Worm (Caenorhabditis elegans): ENCODE data around the gene F54B11.10.

ce11 chrX:13621628-13622027 is 39.7 kb downstream of the F54B11.10 start, which contains the start of gene Y12A6A.1:
- TF ChIP-seq F49E8.2 (tag; optimal IDR thresholded peaks at IDR 0.05; ENCODE audit: insufficient read depth) (no peak), snpc-4 (GFP tag; optimal IDR thresholded peaks at IDR 0.05) (no peak), snpc-4 (tag; optimal IDR thresholded peaks at IDR 0.05) (no peak), mes-4 (tag; optimal IDR thresholded peaks at IDR 0.05) (no peak), unc-62 (GFP tag; optimal IDR thresholded peaks at IDR 0.05) (no peak), dox-1 (GFP tag; IDR thresholded peaks at IDR 0.05) (no peak), lsl-1 (GFP tag; optimal IDR thresholded peaks at IDR 0.05) (no peak), dpff-1 (tag; optimal IDR thresholded peaks at IDR 0.05) (no peak), pha-4 (tag; optimal IDR thresholded peaks at IDR 0.05) (no peak), lag-1 (GFP tag; IDR thresholded peaks at IDR 0.05) (no peak), ZK185.1 (tag; optimal IDR thresholded peaks at IDR 0.05; ENCODE audit: poor library complexity, severe bottlenecking) (no peak)

Data from whole organism, young adult.